Worm (Caenorhabditis elegans) whole organism, early embryonic: Measurements from ENCODE around the gene lgc-29.
A peak's percentile ranks its signal among the peaks of the same experiment; 100 is the strongest.

Experiments
- B0310.2 ChIP-seq: sonication (generic microtip); optimal IDR thresholded peaks from 2 replicates; lab custom pipeline; 2016; ENCODE audit warnings: mild to moderate bottlenecking, missing genetic modification characterization, missing compliant biosample characterization
- ama-1 ChIP-seq: fragments of 150-350 bp; optimal IDR thresholded peaks from 2 replicates; lab custom pipeline; 2014
- ceh-36 ChIP-seq: sonication (generic microtip); optimal IDR thresholded peaks from 2 replicates; lab custom pipeline; 2016; ENCODE audit warnings: missing genetic modification characterization, inconsistent platforms, missing compliant biosample characterization
- ets-7 ChIP-seq: sonication (generic microtip); optimal IDR thresholded peaks from 2 replicates; lab custom pipeline; 2016; ENCODE audit warnings: missing genotype, missing genetic modification characterization, missing compliant biosample characterization
- flt-1 ChIP-seq: fragments of 200-800 bp; sonication (Bioruptor generic); IDR thresholded peaks from 2 replicates; pipeline ENCODE4 v1.3.6; 2022; ENCODE audit warnings: missing genetic modification characterization, missing compliant biosample characterization
- pes-1 ChIP-seq: fragments of 200-800 bp; sonication (Bioruptor generic); IDR thresholded peaks from 2 replicates; pipeline ENCODE4 v1.3.6; 2022; ENCODE audit warnings: missing genetic modification reagents, missing genetic modification characterization, missing compliant biosample characterization
- sea-1 ChIP-seq: fragments of 200-800 bp; sonication (Bioruptor generic); conservative IDR thresholded peaks from 2 replicates; pipeline ENCODE4 v1.3.6; 2022; ENCODE audit warnings: missing genetic modification characterization, missing compliant biosample characterization
- tbx-11 ChIP-seq: fragments of 200-800 bp; sonication (Bioruptor generic); IDR thresholded peaks from 2 replicates; pipeline ENCODE4 v1.3.6; 2022; ENCODE audit warnings: missing genetic modification characterization, missing compliant biosample characterization

- TF ChIP-seq tbx-11 (GFP tag; lab: Robert Waterston, UW) (no peak), B0310.2 (tag; lab: Kevin White, UChicago) (no peak), ets-7 (tag; lab: Kevin White, UChicago) (peak; percentile 6), ama-1 (lab: Kevin White, UChicago) (no peak), pes-1 (peak; percentile 68), flt-1 (no peak), ceh-36 (tag; lab: Kevin White, UChicago) (no peak), sea-1 (GFP tag; lab: Robert Waterston, UW) (peak; percentile 12; the same call in 1 of the 2 replicates)
Measured at ce11 chrV:4181727-4182126, 42.9 kb downstream of the lgc-29 start.
